Worm (Caenorhabditis elegans) whole organism, L1 larva: Measurements from ENCODE around the gene frpr-6.
A peak's percentile ranks its signal among the peaks of the same experiment; 100 is the strongest.

ENCODE experiments used
- C16A3.4 ChIP-seq: fragments of 150-350 bp; optimal IDR thresholded peaks from 2 replicates; lab custom pipeline; 2014; ENCODE audit warnings: missing biosample characterization, missing genetic modification characterization
- F16B12.6 ChIP-seq: fragments of 150-350 bp; optimal IDR thresholded peaks from 2 replicates; lab custom pipeline; 2014; ENCODE audit warnings: missing biosample characterization, missing genetic modification characterization
- aly-2 ChIP-seq: fragments of 150-350 bp; optimal IDR thresholded peaks from 2 replicates; lab custom pipeline; 2014; ENCODE audit warnings: missing biosample characterization, missing genetic modification characterization
- ama-1 ChIP-seq: fragments of 150-350 bp; optimal IDR thresholded peaks from 2 replicates; lab custom pipeline; 2014
- ceh-63 ChIP-seq: fragments of 200-800 bp; sonication (Bioruptor generic); optimal IDR thresholded peaks from 2 replicates; lab custom pipeline; 2018; ENCODE audit warnings: mild to moderate bottlenecking, missing genetic modification characterization, missing compliant biosample characterization
- ceh-8 ChIP-seq: fragments of 200-800 bp; sonication (Bioruptor generic); optimal IDR thresholded peaks from 2 replicates; lab custom pipeline; 2018; ENCODE audit warnings: mild to moderate bottlenecking, missing genetic modification characterization, moderate library complexity, missing compliant biosample characterization
- ceh-82 ChIP-seq, 3 experiments: fragments of 150-350 bp in 1 of 3; sonication (generic microtip) in 2 of 3; optimal IDR thresholded peaks; 2 replicates each; lab custom pipeline; 2014 to 2017; ENCODE audit warnings: missing biosample characterization in 3 of 3, missing genetic modification characterization in 3 of 3
- ces-1 ChIP-seq: fragments of 150-350 bp; optimal IDR thresholded peaks from 2 replicates; lab custom pipeline; 2014; ENCODE audit warnings: missing biosample characterization, missing genetic modification reagents, missing genetic modification characterization
- efl-1 ChIP-seq, 4 experiments: fragments of 150-350 bp; optimal IDR thresholded peaks in 3 of 4; peaks in 1 of 4; 1 replicate in 1 of 4; 2 replicates in 3 of 4; lab custom pipeline; 2014; ENCODE audit warnings: missing biosample characterization in 2 of 4, missing genetic modification characterization in 2 of 4, missing genetic modification reagents in 2 of 4
- elt-2 ChIP-seq: sonication (generic microtip); optimal IDR thresholded peaks from 2 replicates; lab custom pipeline; 2016; ENCODE audit warnings: missing genetic modification characterization, mild to moderate bottlenecking, inconsistent platforms, missing compliant biosample characterization, missing genetic modification reagents
- elt-3 ChIP-seq, 6 experiments: fragments of 150-350 bp in 1 of 6; sonication (generic microtip); optimal IDR thresholded peaks; 2 replicates each; lab custom pipeline; 2017 to 2018; ENCODE audit warnings: missing biosample characterization in 6 of 6, missing genetic modification characterization in 6 of 6, inconsistent platforms in 1 of 6
- irx-1 ChIP-seq: sonication (generic microtip); optimal IDR thresholded peaks from 2 replicates; lab custom pipeline; 2016; ENCODE audit warnings: missing genetic modification characterization, missing compliant biosample characterization
- lin-14 ChIP-seq: fragments of 200-800 bp; sonication (Bioruptor generic); optimal IDR thresholded peaks from 2 replicates; lab custom pipeline; 2018; ENCODE audit warnings: mild to moderate bottlenecking, missing genetic modification characterization, moderate library complexity, missing compliant biosample characterization
- lin-15B ChIP-seq: fragments of 150-350 bp; sonication (generic microtip); optimal IDR thresholded peaks from 3 replicates; lab custom pipeline; 2014; ENCODE audit warnings: missing biosample characterization, missing genetic modification characterization
- lin-35 ChIP-seq, 2 experiments: fragments of 150-350 bp; optimal IDR thresholded peaks; 2 replicates each; lab custom pipeline; 2014; ENCODE audit warnings: missing biosample characterization in 2 of 2, missing genetic modification characterization in 2 of 2, missing genetic modification reagents in 2 of 2
- lin-39 ChIP-seq: fragments of 150-350 bp; optimal IDR thresholded peaks from 2 replicates; lab custom pipeline; 2014; ENCODE audit warnings: missing biosample characterization, missing genetic modification reagents, missing genetic modification characterization
- lsy-2 ChIP-seq, 2 experiments: fragments of 150-350 bp; optimal IDR thresholded peaks; 2 replicates each; lab custom pipeline; 2014; ENCODE audit warnings: missing biosample characterization in 2 of 2, missing genetic modification characterization in 2 of 2
- mab-9 ChIP-seq: fragments of 200-800 bp; sonication (Bioruptor generic); IDR thresholded peaks from 2 replicates; pipeline ENCODE4 v1.3.6; 2022; ENCODE audit warnings: missing genetic modification reagents, missing genetic modification characterization, missing compliant biosample characterization
- mep-1 ChIP-seq: fragments of 150-350 bp; optimal IDR thresholded peaks from 2 replicates; lab custom pipeline; 2014; ENCODE audit warnings: missing biosample characterization, missing genetic modification characterization
- nhr-12 ChIP-seq: sonication (generic microtip); optimal IDR thresholded peaks from 2 replicates; lab custom pipeline; 2017; ENCODE audit warnings: missing biosample characterization, missing genetic modification characterization
- nhr-71 ChIP-seq: sonication (generic microtip); optimal IDR thresholded peaks from 2 replicates; lab custom pipeline; 2016; ENCODE audit warnings: mild to moderate bottlenecking, missing genetic modification characterization, moderate library complexity, missing compliant biosample characterization
- nhr-77 ChIP-seq: fragments of 150-350 bp; optimal IDR thresholded peaks from 2 replicates; lab custom pipeline; 2014; ENCODE audit warnings: missing biosample characterization, missing genetic modification characterization
- nhr-84 ChIP-seq: sonication (generic microtip); optimal IDR thresholded peaks from 2 replicates; lab custom pipeline; 2017; ENCODE audit warnings: missing biosample characterization, missing genetic modification characterization
- nhr-85 ChIP-seq: sonication (generic microtip); peaks from one replicate; lab custom pipeline; 2016; ENCODE audit warnings: missing genetic modification characterization, inconsistent platforms, missing compliant biosample characterization
- pag-3 ChIP-seq: sonication (generic microtip); optimal IDR thresholded peaks from 2 replicates; lab custom pipeline; 2017; ENCODE audit warnings: missing genetic modification characterization, mild to moderate bottlenecking, missing compliant biosample characterization, antibody characterized with exemption, borderline replicate concordance; ENCODE audit not compliant: insufficient read depth
- pax-3 ChIP-seq: fragments of 200-800 bp; sonication (Bioruptor generic); optimal IDR thresholded peaks from 2 replicates; lab custom pipeline; 2018; ENCODE audit warnings: mild to moderate bottlenecking, missing genetic modification characterization, moderate library complexity, missing compliant biosample characterization
- skn-1 ChIP-seq: fragments of 150-350 bp; optimal IDR thresholded peaks from 2 replicates; lab custom pipeline; 2014; ENCODE audit warnings: missing biosample characterization, missing genetic modification characterization
- snpc-4 ChIP-seq: fragments of 150-350 bp; optimal IDR thresholded peaks from 2 replicates; lab custom pipeline; 2014; ENCODE audit warnings: missing biosample characterization, missing genetic modification characterization
- snu-23 ChIP-seq: sonication (generic microtip); optimal IDR thresholded peaks from 2 replicates; lab custom pipeline; 2016; ENCODE audit warnings: missing genetic modification characterization, missing compliant biosample characterization
- sptf-1 ChIP-seq: fragments of 150-350 bp; optimal IDR thresholded peaks from 2 replicates; lab custom pipeline; 2014; ENCODE audit warnings: missing biosample characterization, missing genetic modification characterization
- swsn-7 ChIP-seq: sonication (generic microtip); optimal IDR thresholded peaks from 2 replicates; lab custom pipeline; 2016; ENCODE audit warnings: missing genetic modification characterization, missing compliant biosample characterization
- tbx-2 ChIP-seq: sonication (generic microtip); optimal IDR thresholded peaks from 2 replicates; lab custom pipeline; 2016; ENCODE audit warnings: missing genetic modification characterization, missing compliant biosample characterization
- unc-130 ChIP-seq: fragments of 150-350 bp; optimal IDR thresholded peaks from 2 replicates; lab custom pipeline; 2017; ENCODE audit warnings: missing biosample characterization, missing genetic modification characterization, inconsistent platforms
- unc-86 ChIP-seq: sonication (generic microtip); optimal IDR thresholded peaks from 2 replicates; lab custom pipeline; 2016; ENCODE audit warnings: missing genetic modification characterization, missing compliant biosample characterization
- unc-98 ChIP-seq: fragments of 200-800 bp; sonication (Bioruptor generic); IDR thresholded peaks from 2 replicates; pipeline ENCODE4 v1.3.6; 2022; ENCODE audit warnings: missing genetic modification characterization, missing compliant biosample characterization
- vab-15 ChIP-seq: sonication (generic microtip); optimal IDR thresholded peaks from 2 replicates; lab custom pipeline; 2017; ENCODE audit warnings: missing genotype, mild to moderate bottlenecking, missing genetic modification characterization, missing compliant biosample characterization
- ztf-11 ChIP-seq, 2 experiments: sonication (generic microtip); optimal IDR thresholded peaks; 2 replicates each; lab custom pipeline; 2016 to 2017; ENCODE audit warnings: missing genetic modification characterization in 2 of 2, missing biosample characterization in 1 of 2, missing compliant biosample characterization in 1 of 2
- ztf-4 ChIP-seq: fragments of 150-350 bp; optimal IDR thresholded peaks from 2 replicates; lab custom pipeline; 2014; ENCODE audit warnings: missing biosample characterization, missing genetic modification characterization

The frpr-6 gene

DNA sequence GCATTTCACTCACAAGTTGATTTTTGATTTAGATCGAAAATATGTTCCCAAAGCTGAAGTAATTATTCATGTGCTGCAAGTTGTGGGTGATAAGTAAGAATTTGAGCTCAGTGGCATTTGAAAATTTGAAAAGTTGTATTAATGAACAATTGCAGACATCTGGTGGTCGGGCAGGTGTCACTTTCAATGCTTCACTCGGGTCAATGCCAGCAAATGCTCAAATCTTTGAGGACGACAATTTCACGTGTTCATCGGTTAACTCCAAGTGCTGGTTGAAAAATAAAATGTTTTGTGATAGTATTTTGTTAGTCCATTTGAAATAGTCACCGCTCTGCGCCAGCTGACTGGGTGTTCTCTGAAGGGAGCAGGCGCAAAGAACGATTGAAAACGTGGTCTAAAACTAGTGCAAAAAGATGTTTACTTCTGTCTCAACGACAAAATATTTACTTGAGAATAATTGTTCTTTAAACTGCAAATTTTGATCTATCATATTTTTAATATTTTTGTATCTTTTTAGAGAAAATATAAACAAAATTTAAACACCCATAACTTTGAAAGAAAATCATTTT is 6.8 kb downstream of the frpr-6 start (continued):
- TF ChIP-seq ceh-8, result no peak
- peak in 1 of 2 experiments; percentile 18 for TF ChIP-seq efl-1 (optimal IDR thresholded peaks at IDR 0.05; lab: Kevin White, UChicago)
- TF ChIP-seq efl-1 (GFP tag; optimal IDR thresholded peaks at IDR 0.05 in 1 of 2; lab: Kevin White, UChicago), result peak in 1 of 2 experiments; percentile 93

DNA sequence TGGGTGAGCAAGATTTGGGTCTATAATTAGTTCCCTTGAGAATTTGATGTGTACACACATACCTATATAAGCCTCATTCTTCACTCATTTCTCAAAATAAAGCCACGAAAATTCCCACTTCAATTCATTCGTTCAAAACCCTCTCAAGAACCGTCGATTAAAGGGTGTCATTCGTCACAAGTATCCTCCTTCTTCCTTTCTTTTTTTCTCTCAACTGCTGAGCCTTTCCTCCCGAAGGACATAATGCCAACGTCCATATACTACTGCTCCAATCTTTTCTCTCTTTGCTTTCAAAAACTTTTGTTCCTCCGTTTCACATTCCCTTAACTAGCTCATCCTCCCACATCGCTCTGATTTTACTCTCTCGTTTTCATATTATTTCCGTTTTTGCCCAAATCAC is 8.8 kb downstream of the frpr-6 start, which contains the start of gene T27E4.1:
T27E4.1 (plus strand) TSS at position 137 of the 400 bp plus-strand sequence.
- TF ChIP-seq nhr-12 (tag; lab: Kevin White, UChicago) (no peak), lsy-2 (tag; optimal IDR thresholded peaks at IDR 0.05; lab: Kevin White, UChicago) (no peak), ceh-63 (GFP tag; lab: Kevin White, UChicago) (no peak), lin-14 (peak; percentile 63), ama-1 (no peak), F16B12.6 (tag; lab: Kevin White, UChicago) (no peak), nhr-84 (tag; lab: Kevin White, UChicago) (no peak)

DNA sequence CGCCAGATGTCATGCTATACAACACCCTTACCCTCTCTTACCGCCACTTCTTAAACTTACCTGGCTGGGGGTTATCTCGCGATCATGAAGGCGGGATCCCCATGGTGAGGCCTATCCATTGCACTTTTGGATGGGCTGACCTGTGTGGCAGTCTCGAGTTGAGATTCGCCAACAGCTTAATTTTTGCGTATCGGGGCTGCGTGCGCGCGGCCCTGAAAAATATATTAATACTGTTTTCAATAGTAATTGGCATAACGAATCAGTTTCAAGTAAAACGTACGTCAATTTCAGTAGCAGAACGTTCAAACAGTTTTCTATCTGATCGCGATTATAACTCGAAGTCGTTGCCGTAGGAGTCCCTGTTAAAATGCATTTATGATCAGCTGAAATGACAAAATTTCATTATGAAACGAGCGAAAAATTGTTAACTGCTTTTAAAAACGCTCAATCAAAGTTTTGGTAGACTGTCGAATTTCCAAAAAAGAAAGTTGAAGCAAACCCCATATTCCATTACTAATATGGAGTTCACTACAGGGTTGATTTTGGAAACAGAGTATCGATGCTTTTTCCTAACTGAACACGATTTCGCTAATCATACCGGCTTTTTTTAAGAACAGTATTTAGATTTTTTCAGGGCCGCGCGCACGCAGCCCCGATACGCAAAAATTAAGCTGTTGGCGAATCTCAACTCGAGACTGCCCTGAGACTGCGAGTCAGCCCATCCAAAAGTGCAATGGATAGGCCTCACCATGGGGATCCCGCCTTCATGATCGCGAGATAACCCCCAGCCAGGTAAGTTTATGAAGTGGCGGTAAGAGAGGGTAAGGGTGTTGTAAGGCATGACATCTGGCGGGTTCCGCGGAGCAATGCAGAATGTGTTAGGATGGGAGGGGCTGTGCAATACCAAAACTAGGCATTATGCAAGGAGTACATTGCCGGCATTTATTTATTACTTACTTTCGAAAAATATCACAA is 9.9 kb downstream of the frpr-6 start:
- peak; percentile 40 for TF ChIP-seq snpc-4 (tag; lab: Kevin White, UChicago)

DNA sequence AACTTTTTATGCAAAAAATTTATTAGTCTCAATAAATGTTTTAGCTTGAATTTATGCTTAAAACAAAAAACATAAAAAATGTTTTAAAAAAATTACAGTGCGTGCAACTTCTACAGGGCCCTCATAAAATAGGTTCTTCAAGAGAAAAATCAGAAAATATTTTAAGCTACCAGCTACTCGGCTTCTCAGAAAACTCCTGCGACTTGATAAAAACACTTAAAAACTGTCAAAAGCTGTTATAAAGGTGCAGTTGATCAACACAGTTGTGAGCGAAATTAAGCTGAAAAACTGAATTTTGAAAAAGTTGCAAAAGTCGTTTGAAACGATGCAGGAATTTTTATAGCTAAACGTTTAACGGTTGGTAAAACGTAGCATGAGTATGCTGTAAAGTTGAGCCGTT is 12.2 kb downstream of the frpr-6 start:
- TF ChIP-seq skn-1 (tag; lab: Kevin White, UChicago), result no peak
- no peak for TF ChIP-seq swsn-7 (tag; lab: Kevin White, UChicago)
- peak; percentile 76 for TF ChIP-seq ama-1
- TF ChIP-seq snu-23 (GFP tag; lab: Kevin White, UChicago), result no peak
- no peak for TF ChIP-seq tbx-2 (tag; lab: Kevin White, UChicago)
- TF ChIP-seq mab-9, result 0 out of 2 replicates have a peak, but pooled peaks have one; percentile 8
- TF ChIP-seq nhr-85 (tag; lab: Kevin White, UChicago), result peak; percentile 20
- TF ChIP-seq pag-3, result no peak

DNA sequence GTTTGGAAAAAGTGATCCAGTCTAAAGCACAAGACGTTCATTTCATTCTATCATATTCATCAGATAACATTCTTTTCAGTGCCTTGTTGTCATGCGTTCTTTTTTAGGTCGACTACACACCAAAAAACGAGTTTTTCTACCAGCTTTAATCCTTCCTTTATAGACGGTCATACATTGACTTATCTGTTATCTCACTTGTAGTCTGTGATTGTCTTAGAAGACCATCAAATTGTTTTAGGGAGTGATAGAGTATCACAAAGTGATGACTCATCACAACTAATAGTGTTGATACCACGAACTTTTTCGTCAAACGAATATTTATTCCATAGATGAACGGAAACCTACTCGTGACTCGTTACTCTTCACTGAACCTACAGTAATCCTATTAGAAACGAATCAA is 15.1 kb downstream of the frpr-6 start:
- TF ChIP-seq unc-130 (no peak), elt-3 (tag; optimal IDR thresholded peaks at IDR 0.05; lab: Kevin White, UChicago) (peak in 2 of 6 experiments; percentile 24 to 28), ztf-11 (tag; optimal IDR thresholded peaks at IDR 0.05; lab: Kevin White, UChicago) (no peak), irx-1 (tag; lab: Kevin White, UChicago) (no peak), lin-14 (no peak), C16A3.4 (no peak), ceh-8 (no peak), lin-35 (GFP tag; optimal IDR thresholded peaks at IDR 0.05; lab: Kevin White, UChicago) (peak in 1 of 2 experiments; percentile 13), pax-3 (tag; lab: Kevin White, UChicago) (no peak), mep-1 (tag; lab: Kevin White, UChicago) (peak; percentile 26), nhr-71 (tag; lab: Kevin White, UChicago) (no peak), unc-98 (GFP tag; lab: Robert Waterston, UW) (no peak), ceh-82 (tag; optimal IDR thresholded peaks at IDR 0.05; lab: Kevin White, UChicago) (no peak), elt-2 (tag; lab: Kevin White, UChicago) (no peak), ces-1 (GFP tag; lab: Kevin White, UChicago) (no peak), nhr-77 (no peak), sptf-1 (no peak), unc-86 (no peak), lin-39 (no peak), vab-15 (no peak), ztf-4 (tag; lab: Kevin White, UChicago) (no peak), F16B12.6 (tag; lab: Kevin White, UChicago) (no peak), aly-2 (no peak), lin-15B (no peak), nhr-85 (tag; lab: Kevin White, UChicago) (peak; percentile 82)
